Worm (Caenorhabditis elegans) whole organism, L4 larva: ENCODE measurements around the gene Y54F10AM.6.

Experiments
- F10B5.3 ChIP-seq: sonication (generic microtip); optimal IDR thresholded peaks from 2 replicates; lab custom pipeline; 2016; ENCODE audit warnings: mild to moderate bottlenecking, missing genetic modification characterization, missing compliant biosample characterization
- F37D6.2 ChIP-seq: sonication (generic microtip); optimal IDR thresholded peaks from 2 replicates; lab custom pipeline; 2016; ENCODE audit warnings: mild to moderate bottlenecking, missing genetic modification characterization, missing compliant biosample characterization
- F49E8.2 ChIP-seq: sonication (generic microtip); optimal IDR thresholded peaks from 2 replicates; lab custom pipeline; 2016; ENCODE audit warnings: missing compliant biosample characterization, mild to moderate bottlenecking, missing genetic modification characterization, borderline replicate concordance
- Y48G9A.11 ChIP-seq: fragments of 200-800 bp; sonication (Bioruptor generic); IDR thresholded peaks from 2 replicates; pipeline ENCODE4 v1.3.6; 2022; ENCODE audit warnings: missing genetic modification reagents, missing genetic modification characterization, missing compliant biosample characterization
- Y5F2A.4 ChIP-seq: fragments of 200-800 bp; sonication (Bioruptor generic); optimal IDR thresholded peaks from 2 replicates; lab custom pipeline; 2018; ENCODE audit warnings: mild to moderate bottlenecking, missing genetic modification characterization, missing compliant biosample characterization
- ZK337.2 ChIP-seq: fragments of 200-800 bp; sonication (Bioruptor generic); IDR thresholded peaks from 2 replicates; pipeline ENCODE4 v1.3.6; 2022; ENCODE audit warnings: missing genetic modification reagents, missing genetic modification characterization, missing compliant biosample characterization
- ZK546.5 ChIP-seq, 2 experiments: sonication (generic microtip); optimal IDR thresholded peaks; 2 replicates each; lab custom pipeline; 2017; ENCODE audit warnings: missing biosample characterization in 2 of 2, missing genetic modification characterization in 2 of 2
- aly-2 ChIP-seq: sonication (generic microtip); optimal IDR thresholded peaks from 2 replicates; lab custom pipeline; 2018; ENCODE audit warnings: missing biosample characterization, missing genetic modification characterization
- ama-1 ChIP-seq: fragments of 150-350 bp; optimal IDR thresholded peaks from 2 replicates; lab custom pipeline; 2014; ENCODE audit warnings: inconsistent platforms, mixed read lengths
- ceh-20 ChIP-seq: fragments of 200-800 bp; sonication (Bioruptor generic); IDR thresholded peaks from 2 replicates; pipeline ENCODE4 v1.3.6; 2022; ENCODE audit warnings: missing genetic modification reagents, missing genetic modification characterization, missing compliant biosample characterization
- ceh-28 ChIP-seq: fragments of 150-350 bp; optimal IDR thresholded peaks from 2 replicates; lab custom pipeline; 2014; ENCODE audit warnings: missing biosample characterization, missing genetic modification reagents, missing genetic modification characterization
- ceh-32 ChIP-seq: sonication (generic microtip); optimal IDR thresholded peaks from 2 replicates; lab custom pipeline; 2016; ENCODE audit warnings: mild to moderate bottlenecking, missing genetic modification characterization, missing compliant biosample characterization; ENCODE audit not compliant: poor library complexity
- ceh-62 ChIP-seq: sonication (generic microtip); optimal IDR thresholded peaks from 2 replicates; lab custom pipeline; 2017; ENCODE audit warnings: missing biosample characterization, missing genetic modification characterization
- ceh-82 ChIP-seq: sonication (generic microtip); optimal IDR thresholded peaks from 2 replicates; lab custom pipeline; 2017; ENCODE audit warnings: missing biosample characterization, missing genetic modification characterization
- ces-1 ChIP-seq: fragments of 150-350 bp; sonication (generic microtip); optimal IDR thresholded peaks from 4 replicates; lab custom pipeline; 2014; ENCODE audit warnings: missing biosample characterization, missing genetic modification reagents, missing genetic modification characterization
- ctbp-1 ChIP-seq: fragments of 200-800 bp; sonication (Bioruptor generic); IDR thresholded peaks from 2 replicates; pipeline ENCODE4 v1.3.6; 2022; ENCODE audit warnings: missing genetic modification reagents, missing genetic modification characterization, missing compliant biosample characterization
- dmd-6 ChIP-seq: fragments of 200-800 bp; sonication (Bioruptor generic); IDR thresholded peaks from 2 replicates; pipeline ENCODE4 v1.3.6; 2022; ENCODE audit warnings: missing genetic modification reagents, missing genetic modification characterization, missing compliant biosample characterization
- dmd-8 ChIP-seq: fragments of 200-800 bp; sonication (Bioruptor generic); IDR thresholded peaks from 2 replicates; pipeline ENCODE4 v1.3.6; 2022; ENCODE audit warnings: missing genetic modification characterization, missing compliant biosample characterization
- dmd-9 ChIP-seq: fragments of 200-800 bp; sonication (Bioruptor generic); IDR thresholded peaks from 2 replicates; pipeline ENCODE4 v1.3.6; 2022; ENCODE audit warnings: missing genetic modification reagents, missing genetic modification characterization, missing compliant biosample characterization
- duxl-1 ChIP-seq: sonication (generic microtip); optimal IDR thresholded peaks from 2 replicates; lab custom pipeline; 2016; ENCODE audit warnings: mild to moderate bottlenecking, missing genetic modification characterization, moderate library complexity, missing compliant biosample characterization; ENCODE audit not compliant: poor library complexity
- gei-8 ChIP-seq: fragments of 200-800 bp; sonication (Bioruptor generic); optimal IDR thresholded peaks from 2 replicates; lab custom pipeline; 2018; ENCODE audit warnings: mild to moderate bottlenecking, missing genetic modification characterization, missing compliant biosample characterization
- hlh-11 ChIP-seq: fragments of 200-800 bp; sonication (Bioruptor generic); optimal IDR thresholded peaks from 2 replicates; lab custom pipeline; 2018; ENCODE audit warnings: mild to moderate bottlenecking, missing genetic modification characterization, missing compliant biosample characterization
- lin-38 ChIP-seq: fragments of 200-800 bp; sonication (Bioruptor generic); IDR thresholded peaks from 2 replicates; pipeline ENCODE4 v1.3.6; 2022; ENCODE audit warnings: missing genetic modification reagents, missing genetic modification characterization, missing compliant biosample characterization
- madf-9 ChIP-seq: fragments of 200-800 bp; sonication (Bioruptor generic); conservative IDR thresholded peaks from 2 replicates; pipeline ENCODE4 v1.3.6; 2022; ENCODE audit warnings: missing genetic modification reagents, missing genetic modification characterization, missing compliant biosample characterization
- mdl-1 ChIP-seq, 2 experiments: fragments of 150-350 bp in 1 of 2; sonication (generic microtip) in 1 of 2; optimal IDR thresholded peaks; 2 replicates each; lab custom pipeline; 2014 to 2017; ENCODE audit warnings: missing biosample characterization in 2 of 2, missing genetic modification characterization in 2 of 2
- mdt-29 ChIP-seq: fragments of 200-800 bp; sonication (Bioruptor generic); IDR thresholded peaks from 2 replicates; pipeline ENCODE4 v1.3.6; 2022; ENCODE audit warnings: missing genetic modification reagents, missing genetic modification characterization, missing compliant biosample characterization
- nhr-10 ChIP-seq: fragments of 150-350 bp; optimal IDR thresholded peaks from 2 replicates; lab custom pipeline; 2014; ENCODE audit warnings: missing biosample characterization, missing genetic modification characterization
- nhr-102 ChIP-seq: sonication (generic microtip); optimal IDR thresholded peaks from 2 replicates; lab custom pipeline; 2016; ENCODE audit warnings: mild to moderate bottlenecking, missing genetic modification characterization, moderate library complexity, missing compliant biosample characterization
- nhr-28 ChIP-seq: fragments of 150-350 bp; optimal IDR thresholded peaks from 2 replicates; lab custom pipeline; 2014; ENCODE audit warnings: missing biosample characterization, missing genetic modification characterization
- nhr-41 ChIP-seq: fragments of 200-800 bp; sonication (Bioruptor generic); IDR thresholded peaks from 2 replicates; pipeline ENCODE4 v1.3.6; 2022; ENCODE audit warnings: missing genetic modification reagents, missing genetic modification characterization, missing compliant biosample characterization
- nhr-42 ChIP-seq: fragments of 200-800 bp; sonication (Bioruptor generic); IDR thresholded peaks from 2 replicates; pipeline ENCODE4 v1.3.6; 2022; ENCODE audit warnings: missing genetic modification characterization, missing compliant biosample characterization
- nhr-6 ChIP-seq: fragments of 150-350 bp; optimal IDR thresholded peaks from 2 replicates; lab custom pipeline; 2014; ENCODE audit warnings: missing biosample characterization, missing genetic modification characterization
- pqm-1 ChIP-seq: sonication (generic microtip); optimal IDR thresholded peaks from 2 replicates; lab custom pipeline; 2017; ENCODE audit warnings: missing biosample characterization, missing genetic modification characterization
- saeg-2 ChIP-seq: fragments of 200-800 bp; sonication (Bioruptor generic); IDR thresholded peaks from 2 replicates; pipeline ENCODE4 v1.3.6; 2022; ENCODE audit warnings: missing genetic modification reagents, missing genetic modification characterization, missing compliant biosample characterization
- sdz-12 ChIP-seq: fragments of 200-800 bp; sonication (Bioruptor generic); optimal IDR thresholded peaks from 2 replicates; lab custom pipeline; 2018; ENCODE audit warnings: mild to moderate bottlenecking, missing genetic modification characterization, missing compliant biosample characterization
- set-16 ChIP-seq: fragments of 200-800 bp; sonication (Bioruptor generic); IDR thresholded peaks from 2 replicates; pipeline ENCODE4 v1.3.6; 2022; ENCODE audit warnings: missing genetic modification reagents, missing genetic modification characterization, missing compliant biosample characterization
- skn-1 ChIP-seq: fragments of 150-350 bp; optimal IDR thresholded peaks from 2 replicates; lab custom pipeline; 2014; ENCODE audit warnings: missing biosample characterization, missing genetic modification characterization
- snpc-1.2 ChIP-seq: fragments of 200-800 bp; sonication (Bioruptor generic); IDR thresholded peaks from 2 replicates; pipeline ENCODE4 v1.3.6; 2022; ENCODE audit warnings: missing genetic modification reagents, missing genetic modification characterization, missing compliant biosample characterization
- snpc-4 ChIP-seq: fragments of 150-350 bp; optimal IDR thresholded peaks from 2 replicates; lab custom pipeline; 2014; ENCODE audit warnings: missing biosample characterization, missing genetic modification characterization
- spr-1 ChIP-seq: sonication (generic microtip); optimal IDR thresholded peaks from 2 replicates; lab custom pipeline; 2016; ENCODE audit warnings: mild to moderate bottlenecking, missing genetic modification characterization, missing compliant biosample characterization
- spr-3 ChIP-seq: fragments of 200-800 bp; sonication (Bioruptor generic); optimal IDR thresholded peaks from 2 replicates; lab custom pipeline; 2018; ENCODE audit warnings: mild to moderate bottlenecking, missing genetic modification characterization, missing compliant biosample characterization
- unc-62 ChIP-seq, 3 experiments: fragments of 150-350 bp in 1 of 3; sonication (generic microtip); optimal IDR thresholded peaks in 2 of 3; peaks in 1 of 3; 1 replicate in 1 of 3; 2 replicates in 2 of 3; lab custom pipeline; 2014 to 2017; ENCODE audit warnings: missing biosample characterization in 3 of 3, missing genetic modification characterization in 3 of 3, missing genetic modification reagents in 3 of 3, missing genotype in 1 of 3
- zag-1 ChIP-seq: fragments of 150-350 bp; optimal IDR thresholded peaks from 2 replicates; lab custom pipeline; 2014; ENCODE audit warnings: missing biosample characterization, missing genetic modification characterization
- zip-2 ChIP-seq: fragments of 150-350 bp; optimal IDR thresholded peaks from 2 replicates; lab custom pipeline; 2014; ENCODE audit warnings: missing biosample characterization, missing genetic modification characterization

The Y54F10AM.6 gene

ce11 chrIII:2532716-2533115 lies 24.1 kb downstream of the Y54F10AM.6 start (continued):
- TF ChIP-seq F10B5.3 (tag; lab: Kevin White, UChicago) (no peak), hlh-11 (tag; lab: Kevin White, UChicago) (no peak), nhr-28 (tag; lab: Kevin White, UChicago) (no peak), snpc-1.2 (GFP tag; lab: Robert Waterston, UW) (no peak), nhr-41 (GFP tag; lab: Robert Waterston, UW) (no peak), ceh-82 (tag; lab: Kevin White, UChicago) (no peak), ama-1 (lab: Kevin White, UChicago) (no peak), ceh-20 (GFP tag; lab: Robert Waterston, UW) (no peak), spr-1 (tag; lab: Kevin White, UChicago) (no peak), madf-9 (GFP tag; lab: Robert Waterston, UW) (no peak), ces-1 (no peak), F37D6.2 (tag; lab: Kevin White, UChicago) (peak; percentile 77), nhr-10 (tag; lab: Kevin White, UChicago) (no peak), dmd-9 (no peak), gei-8 (no peak), F49E8.2 (tag; lab: Kevin White, UChicago) (no peak), saeg-2 (no peak), mdt-29 (no peak), nhr-42 (GFP tag; lab: Robert Waterston, UW) (no peak), duxl-1 (no peak), nhr-102 (tag; lab: Kevin White, UChicago) (no peak), ctbp-1 (GFP tag; lab: Robert Waterston, UW) (no peak), ceh-28 (tag; lab: Kevin White, UChicago) (no peak), Y5F2A.4 (GFP tag; lab: Kevin White, UChicago) (no peak), zag-1 (tag; lab: Kevin White, UChicago) (no peak), snpc-4 (tag; lab: Kevin White, UChicago) (no peak), dmd-6 (no peak), skn-1 (tag; lab: Kevin White, UChicago) (no peak), dmd-8 (GFP tag; lab: Robert Waterston, UW) (no peak), unc-62 (GFP tag; optimal IDR thresholded peaks at IDR 0.05 in 1 of 2; lab: Kevin White, UChicago) (peak in 1 of 2 experiments; percentile 49), unc-62 (tag; optimal IDR thresholded peaks at IDR 0.05; lab: Kevin White, UChicago) (no peak), pqm-1 (tag; lab: Kevin White, UChicago) (no peak), mdl-1 (tag; optimal IDR thresholded peaks at IDR 0.05; lab: Kevin White, UChicago) (peak in 1 of 2 experiments; percentile 45), aly-2 (no peak), nhr-6 (no peak), spr-3 (no peak), ZK546.5 (tag; optimal IDR thresholded peaks at IDR 0.05; lab: Kevin White, UChicago) (no peak), set-16 (GFP tag; lab: Robert Waterston, UW) (peak; percentile 44; the same call in 1 of the 2 replicates), zip-2 (no peak), ZK337.2 (GFP tag; lab: Robert Waterston, UW) (no peak), Y48G9A.11 (no peak), ceh-32 (no peak), ceh-62 (tag; lab: Kevin White, UChicago) (no peak), sdz-12 (GFP tag; lab: Kevin White, UChicago) (no peak), lin-38 (GFP tag; lab: Robert Waterston, UW) (no peak)
